Worm (Caenorhabditis elegans): ENCODE results near the gene F01G10.9.

ce11 chrIV:10241659-10242058, 17.8 kb downstream of the F01G10.9 start, which contains the start of gene lipl-7:
- TF ChIP-seq ceh-9 (tag; optimal IDR thresholded peaks at IDR 0.05) (no peak), elt-3 (tag; optimal IDR thresholded peaks at IDR 0.05) (no peak), nfya-1 (tag; optimal IDR thresholded peaks at IDR 0.05; ENCODE audit: insufficient read depth) (no peak), ceh-28 (tag; optimal IDR thresholded peaks at IDR 0.05) (no peak), nhr-237 (tag; optimal IDR thresholded peaks at IDR 0.05) (no peak), elt-1 (tag; optimal IDR thresholded peaks at IDR 0.05) (no peak), aly-2 (tag; optimal IDR thresholded peaks at IDR 0.05) (no peak), snpc-4 (tag; optimal IDR thresholded peaks at IDR 0.05) (no peak), sea-2 (GFP tag; optimal IDR thresholded peaks at IDR 0.05) (no peak)
